Worm (Caenorhabditis elegans) whole organism, L4 larva: Measurements from ENCODE around the gene vab-23.

Source experiments
- D1046.2 ChIP-seq: fragments of 200-800 bp; sonication (Bioruptor generic); IDR thresholded peaks from 2 replicates; pipeline ENCODE4 v1.3.6; 2022; ENCODE audit warnings: missing genetic modification characterization, missing compliant biosample characterization
- Y75B8A.6 ChIP-seq: fragments of 200-800 bp; sonication (Bioruptor generic); IDR thresholded peaks from 2 replicates; pipeline ENCODE4 v1.3.6; 2022; ENCODE audit warnings: missing genetic modification reagents, missing genetic modification characterization, missing compliant biosample characterization
- ZK546.5 ChIP-seq, 2 experiments: sonication (generic microtip); optimal IDR thresholded peaks; 2 replicates each; lab custom pipeline; 2017; ENCODE audit warnings: missing biosample characterization in 2 of 2, missing genetic modification characterization in 2 of 2
- aha-1 ChIP-seq: fragments of 150-350 bp; peaks from one replicate; lab custom pipeline; 2014; ENCODE audit warnings: missing biosample characterization, missing genetic modification characterization
- daf-8 ChIP-seq: fragments of 200-800 bp; sonication (Bioruptor generic); IDR thresholded peaks from 2 replicates; pipeline ENCODE4 v1.3.6; 2022; ENCODE audit warnings: missing genetic modification characterization, missing compliant biosample characterization
- hif-1 ChIP-seq, 2 experiments: sonication (generic microtip); optimal IDR thresholded peaks; 2 replicates each; lab custom pipeline; 2016 to 2017; ENCODE audit warnings: missing compliant biosample characterization in 2 of 2, missing genetic modification characterization in 2 of 2, missing genetic modification reagents in 2 of 2, missing genotype in 2 of 2, mild to moderate bottlenecking in 1 of 2
- lim-7 ChIP-seq: fragments of 200-800 bp; sonication (Bioruptor generic); IDR thresholded peaks from 2 replicates; pipeline ENCODE4 v1.3.6; 2022; ENCODE audit warnings: missing genetic modification characterization, missing compliant biosample characterization
- mdl-1 ChIP-seq, 2 experiments: fragments of 150-350 bp in 1 of 2; sonication (generic microtip) in 1 of 2; optimal IDR thresholded peaks; 2 replicates each; lab custom pipeline; 2014 to 2017; ENCODE audit warnings: missing biosample characterization in 2 of 2, missing genetic modification characterization in 2 of 2
- nhr-11 ChIP-seq: fragments of 150-350 bp; optimal IDR thresholded peaks from 2 replicates; lab custom pipeline; 2014; ENCODE audit warnings: missing biosample characterization, missing genetic modification characterization
- snpc-4 ChIP-seq: fragments of 150-350 bp; optimal IDR thresholded peaks from 2 replicates; lab custom pipeline; 2014; ENCODE audit warnings: missing biosample characterization, missing genetic modification characterization
- unc-39 ChIP-seq: sonication (generic microtip); optimal IDR thresholded peaks from 2 replicates; lab custom pipeline; 2017; ENCODE audit warnings: missing biosample characterization, missing genetic modification characterization
- zfp-3 ChIP-seq: fragments of 200-800 bp; sonication (Bioruptor generic); conservative IDR thresholded peaks from 2 replicates; pipeline ENCODE4 v1.3.6; 2022; ENCODE audit warnings: missing genetic modification reagents, missing genetic modification characterization, missing compliant biosample characterization
- ztf-7 ChIP-seq: fragments of 150-350 bp; optimal IDR thresholded peaks from 2 replicates; lab custom pipeline; 2014; ENCODE audit warnings: missing biosample characterization, missing genetic modification characterization

- no peak for TF ChIP-seq D1046.2 (GFP tag; lab: Robert Waterston, UW)
- no peak for TF ChIP-seq daf-8 (GFP tag; lab: Robert Waterston, UW)
- no peak for TF ChIP-seq hif-1 (tag; optimal IDR thresholded peaks at IDR 0.05; lab: Kevin White, UChicago)
- TF ChIP-seq Y75B8A.6, result no peak
- no peak for TF ChIP-seq aha-1 (tag; lab: Kevin White, UChicago)
- TF ChIP-seq ZK546.5 (tag; optimal IDR thresholded peaks at IDR 0.05; lab: Kevin White, UChicago), result no peak
- TF ChIP-seq ztf-7 (tag; lab: Kevin White, UChicago), result no peak
- TF ChIP-seq snpc-4 (tag; lab: Kevin White, UChicago), result no peak
- no peak for TF ChIP-seq zfp-3 (GFP tag; lab: Robert Waterston, UW)
- no peak for TF ChIP-seq nhr-11 (tag; lab: Kevin White, UChicago)
- no peak for TF ChIP-seq unc-39 (tag; lab: Kevin White, UChicago)
- TF ChIP-seq lim-7, result no peak
- TF ChIP-seq mdl-1 (tag; optimal IDR thresholded peaks at IDR 0.05; lab: Kevin White, UChicago), result no peak
These were observed 9.6 kb upstream of the vab-23 start for ce11 chrII:11910569-11910968.
